Fruit fly (Drosophila melanogaster): ENCODE data around the gene zyd.

The zyd gene

DNA sequence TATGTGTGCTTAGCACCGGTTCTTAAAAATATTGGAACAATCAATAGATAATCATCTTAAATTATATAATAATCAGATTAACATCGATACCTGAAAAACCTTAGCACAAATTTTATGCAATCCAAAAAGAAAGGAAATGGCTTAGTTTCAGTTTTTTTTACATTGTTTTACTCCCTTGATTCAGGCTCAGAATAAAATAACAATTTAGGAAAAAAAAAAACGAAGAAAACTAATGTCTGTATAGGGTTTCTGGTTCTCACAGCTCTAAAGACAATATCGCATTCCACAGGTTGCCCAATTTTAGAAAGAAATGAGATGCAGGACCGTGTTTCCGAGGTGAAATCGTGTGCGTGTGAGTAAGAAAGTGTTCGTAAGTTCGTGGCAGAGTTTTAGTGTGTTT is at the start of gene zyd:
zyd (plus strand) TSS at position 301 of the 400 bp plus-strand sequence.
- TF ChIP-seq Eip93F (GFP tag; optimal IDR thresholded peaks at IDR 0.05), result no peak
- no peak for TF ChIP-seq CG8632 (GFP tag; optimal IDR thresholded peaks at IDR 0.05)
- no peak for TF ChIP-seq CG10669 (GFP tag; optimal IDR thresholded peaks at IDR 0.05)
- TF ChIP-seq CG16779 (tag; optimal IDR thresholded peaks at IDR 0.05), result no peak
- TF ChIP-seq ss (GFP tag; optimal IDR thresholded peaks at IDR 0.05), result no peak
- TF ChIP-seq CG1621 (tag; optimal IDR thresholded peaks at IDR 0.05), result no peak
- TF ChIP-seq Sox14 (GFP tag; optimal IDR thresholded peaks at IDR 0.05), result no peak
- no peak for TF ChIP-seq Sox102F (GFP tag; optimal IDR thresholded peaks at IDR 0.05)
- TF ChIP-seq pdm3 (GFP tag; optimal IDR thresholded peaks at IDR 0.05), result no peak
- no peak for TF ChIP-seq OdsH (GFP tag; optimal IDR thresholded peaks at IDR 0.05)
- TF ChIP-seq CG8119 (GFP tag; IDR thresholded peaks at IDR 0.05), result no peak
- no peak for TF ChIP-seq dsx (GFP tag; optimal IDR thresholded peaks at IDR 0.05; ENCODE audit: poor library complexity, severe bottlenecking)
- no peak for TF ChIP-seq CG34406 (GFP tag; optimal IDR thresholded peaks at IDR 0.05)
- TF ChIP-seq CG6792 (GFP tag; optimal IDR thresholded peaks at IDR 0.05), result no peak

DNA sequence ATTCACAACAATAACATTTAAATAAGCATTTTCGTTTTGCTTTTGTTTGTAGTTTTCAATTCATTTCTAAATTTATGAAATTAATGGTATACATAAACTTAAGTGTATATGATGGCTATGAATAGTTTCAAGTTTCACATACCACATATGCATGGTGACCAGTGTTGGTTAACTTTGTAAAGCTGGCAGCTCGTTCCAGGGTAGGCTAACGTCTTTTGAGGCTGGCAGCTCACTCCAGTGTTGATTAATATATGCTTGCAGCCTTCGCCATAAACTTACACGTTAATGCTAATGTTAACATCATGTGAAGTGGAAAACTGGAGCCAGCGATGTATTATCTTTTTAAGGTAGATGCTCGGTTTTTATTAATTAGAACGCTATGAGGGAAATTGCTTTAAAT is 41.2 kb upstream of the zyd start:
- no peak for TF ChIP-seq topi (GFP tag; optimal IDR thresholded peaks at IDR 0.05)
- no peak for TF ChIP-seq ss (GFP tag; optimal IDR thresholded peaks at IDR 0.05)
- TF ChIP-seq fd85E (GFP tag; optimal IDR thresholded peaks at IDR 0.05), result no peak
- no peak for TF ChIP-seq CG3919 (GFP tag; optimal IDR thresholded peaks at IDR 0.05)
- TF ChIP-seq Lpt (GFP tag; optimal IDR thresholded peaks at IDR 0.05), result no peak
- TF ChIP-seq CG16779 (tag; optimal IDR thresholded peaks at IDR 0.05), result no peak
- TF ChIP-seq CG15336 (GFP tag; IDR thresholded peaks at IDR 0.05), result no peak
- TF ChIP-seq CG6808 (GFP tag; optimal IDR thresholded peaks at IDR 0.05), result no peak
- no peak for TF ChIP-seq spab (GFP tag; optimal IDR thresholded peaks at IDR 0.05)
- no peak for TF ChIP-seq svp (GFP tag)
- TF ChIP-seq eg (GFP tag; IDR thresholded peaks at IDR 0.05), result no peak
- TF ChIP-seq Hr39 (GFP tag; optimal IDR thresholded peaks at IDR 0.05), result no peak
- TF ChIP-seq OdsH (GFP tag; optimal IDR thresholded peaks at IDR 0.05), result no peak
- no peak for TF ChIP-seq pdm3 (GFP tag; optimal IDR thresholded peaks at IDR 0.05)
- TF ChIP-seq CG32006 (GFP tag; optimal IDR thresholded peaks at IDR 0.05), result no peak
- TF ChIP-seq dac (GFP tag; optimal IDR thresholded peaks at IDR 0.05), result no peak
- TF ChIP-seq Ets96B (tag; optimal IDR thresholded peaks at IDR 0.05), result no peak
- no peak for TF ChIP-seq Hr4 (GFP tag; optimal IDR thresholded peaks at IDR 0.05)
- TF ChIP-seq Hr38 (GFP tag; optimal IDR thresholded peaks at IDR 0.05), result no peak
- TF ChIP-seq CG8632 (GFP tag; optimal IDR thresholded peaks at IDR 0.05), result no peak

dm6 chrX:23004598-23005469 is 17.9 kb upstream of the zyd start, which contains the start of the genes stnA and stnB:
Gene stnA (minus strand): TSS chrX:23004648.
Gene stnB (minus strand): TSS chrX:23004648.
- no peak for TF ChIP-seq CG6808 (GFP tag; optimal IDR thresholded peaks at IDR 0.05)
- peak; percentile 6 for TF ChIP-seq pdm3 (GFP tag; optimal IDR thresholded peaks at IDR 0.05)
- no peak for TF ChIP-seq CG10631 (GFP tag; optimal IDR thresholded peaks at IDR 0.05)
- no peak for TF ChIP-seq OdsH (GFP tag; optimal IDR thresholded peaks at IDR 0.05)
- no peak for TF ChIP-seq Gug (GFP tag; IDR thresholded peaks at IDR 0.05)
- peak in 1 of 2 experiments; percentile 29 for TF ChIP-seq ss (GFP tag; optimal IDR thresholded peaks at IDR 0.05)
- TF ChIP-seq CG11902 (GFP tag; optimal IDR thresholded peaks at IDR 0.05), result no peak
- TF ChIP-seq cyc (GFP tag; optimal IDR thresholded peaks at IDR 0.05), result no peak
- TF ChIP-seq svp (GFP tag), result peak; percentile 67
- TF ChIP-seq CG8119 (GFP tag; IDR thresholded peaks at IDR 0.05), result no peak
- no peak for TF ChIP-seq eg (GFP tag; IDR thresholded peaks at IDR 0.05)
- no peak for TF ChIP-seq CG31627 (GFP tag; optimal IDR thresholded peaks at IDR 0.05)
- TF ChIP-seq CG4318 (GFP tag; optimal IDR thresholded peaks at IDR 0.05), result no peak
- TF ChIP-seq esn (GFP tag; optimal IDR thresholded peaks at IDR 0.05), result peak; percentile 19
- TF ChIP-seq Smox (GFP tag; optimal IDR thresholded peaks at IDR 0.05), result peak; percentile 9
- TF ChIP-seq Blimp-1 (GFP tag; optimal IDR thresholded peaks at IDR 0.05), result no peak
- TF ChIP-seq Sox15 (GFP tag; optimal IDR thresholded peaks at IDR 0.05), result no peak
- no peak for TF ChIP-seq fd85E (GFP tag; optimal IDR thresholded peaks at IDR 0.05)
- TF ChIP-seq CG1621 (tag; optimal IDR thresholded peaks at IDR 0.05), result no peak
- no peak for TF ChIP-seq CG11762 (GFP tag; optimal IDR thresholded peaks at IDR 0.05; ENCODE audit: insufficient read depth)
- no peak for TF ChIP-seq CG8319 (GFP tag; optimal IDR thresholded peaks at IDR 0.05)
- no peak for TF ChIP-seq CG34406 (GFP tag; optimal IDR thresholded peaks at IDR 0.05)
- no peak for TF ChIP-seq CG32006 (GFP tag; optimal IDR thresholded peaks at IDR 0.05)
- TF ChIP-seq net (GFP tag; optimal IDR thresholded peaks at IDR 0.05), result no peak
- TF ChIP-seq salr (GFP tag; optimal IDR thresholded peaks at IDR 0.05), result no peak
- no peak for TF ChIP-seq CG16779 (tag; optimal IDR thresholded peaks at IDR 0.05)
- no peak for TF ChIP-seq CG6163 (GFP tag; IDR thresholded peaks at IDR 0.05)
- TF ChIP-seq fd59A (GFP tag; optimal IDR thresholded peaks at IDR 0.05), result no peak
- TF ChIP-seq CG8632 (GFP tag; optimal IDR thresholded peaks at IDR 0.05), result no peak
- no peak for TF ChIP-seq CG6792 (GFP tag; optimal IDR thresholded peaks at IDR 0.05)

Measured in whole organism, prepupa.